Fruit fly (Drosophila melanogaster) whole organism, embryonic: Measurements from ENCODE around the gene dpr2.

ENCODE experiments used
- C15 ChIP-seq: fragments of 200-800 bp; sonication (Bioruptor generic); IDR thresholded peaks from 3 replicates; pipeline ENCODE4 v1.3.6; 2022; ENCODE audit warnings: missing biosample characterization, missing genetic modification characterization
- CG1024 ChIP-seq: fragments of 200-800 bp; sonication (Bioruptor generic); IDR thresholded peaks from 2 replicates; pipeline ENCODE4 v1.3.6; 2022; ENCODE audit warnings: missing biosample characterization, missing genetic modification characterization
- CG10274 ChIP-seq: fragments of 200-800 bp; sonication (Bioruptor generic); optimal IDR thresholded peaks from 3 replicates; lab custom pipeline; 2017; ENCODE audit warnings: missing biosample characterization, mild to moderate bottlenecking, missing genetic modification characterization
- CG10543 ChIP-seq: fragments of 200-800 bp; sonication (Bioruptor generic); optimal IDR thresholded peaks from 3 replicates; lab custom pipeline; 2017; ENCODE audit warnings: missing biosample characterization, mild to moderate bottlenecking, missing genetic modification characterization, moderate library complexity
- CG11504 ChIP-seq: fragments of 200-800 bp; sonication (Bioruptor generic); optimal IDR thresholded peaks from 3 replicates; lab custom pipeline; 2019; ENCODE audit warnings: missing biosample characterization, mild to moderate bottlenecking, missing genetic modification characterization, moderate library complexity
- CG1233 ChIP-seq: fragments of 200-800 bp; sonication (Bioruptor generic); optimal IDR thresholded peaks from 4 replicates; lab custom pipeline; 2018; ENCODE audit warnings: missing biosample characterization, mild to moderate bottlenecking, missing genetic modification characterization
- CG14667 ChIP-seq: fragments of 200-800 bp; sonication (Bioruptor generic); IDR thresholded peaks from 2 replicates; pipeline ENCODE4 v1.3.6; 2022; ENCODE audit warnings: missing biosample characterization, missing genetic modification characterization
- CG15073 ChIP-seq: fragments of 200-800 bp; sonication (Bioruptor generic); optimal IDR thresholded peaks from 2 replicates; lab custom pipeline; 2016; ENCODE audit warnings: missing biosample characterization, missing genetic modification characterization
- CG15696 ChIP-seq: fragments of 200-800 bp; sonication (Bioruptor generic); optimal IDR thresholded peaks from 2 replicates; lab custom pipeline; 2019; ENCODE audit warnings: missing biosample characterization, mild to moderate bottlenecking, missing genetic modification characterization, moderate library complexity
- CG16815 ChIP-seq: fragments of 200-800 bp; sonication (Bioruptor generic); optimal IDR thresholded peaks from 3 replicates; lab custom pipeline; 2017; ENCODE audit warnings: missing biosample characterization, mild to moderate bottlenecking, missing genetic modification characterization
- CG17328 ChIP-seq: fragments of 200-800 bp; sonication (Bioruptor generic); IDR thresholded peaks from 2 replicates; pipeline ENCODE4 v1.3.6; 2022; ENCODE audit warnings: missing biosample characterization, missing genetic modification characterization
- CG17802 ChIP-seq: fragments of 200-800 bp; sonication (Bioruptor generic); optimal IDR thresholded peaks from 2 replicates; lab custom pipeline; 2018; ENCODE audit warnings: missing biosample characterization, mild to moderate bottlenecking, missing genetic modification characterization, moderate library complexity
- CG2116 ChIP-seq: fragments of 200-800 bp; sonication (Bioruptor generic); optimal IDR thresholded peaks from 3 replicates; lab custom pipeline; 2018; ENCODE audit warnings: missing biosample characterization, mild to moderate bottlenecking, missing genetic modification characterization
- CG2120 ChIP-seq: fragments of 200-800 bp; sonication (Bioruptor generic); optimal IDR thresholded peaks from 3 replicates; lab custom pipeline; 2016; ENCODE audit warnings: missing biosample characterization, missing genetic modification characterization
- CG2875 ChIP-seq: fragments of 200-800 bp; sonication (Bioruptor generic); optimal IDR thresholded peaks from 2 replicates; lab custom pipeline; 2017; ENCODE audit warnings: missing biosample characterization, mild to moderate bottlenecking, missing genetic modification characterization, missing genetic modification reagents
- CG2889 ChIP-seq: fragments of 200-800 bp; sonication (Bioruptor generic); IDR thresholded peaks from 3 replicates; pipeline ENCODE4 v1.3.6; 2022; ENCODE audit warnings: missing biosample characterization, missing genetic modification characterization
- CG31365 ChIP-seq: fragments of 200-800 bp; sonication (Bioruptor generic); optimal IDR thresholded peaks from 2 replicates; lab custom pipeline; 2018; ENCODE audit warnings: missing biosample characterization, mild to moderate bottlenecking, missing genetic modification characterization
- CG3281 ChIP-seq: fragments of 200-800 bp; sonication (Bioruptor generic); optimal IDR thresholded peaks from 3 replicates; lab custom pipeline; 2017; ENCODE audit warnings: missing biosample characterization, mild to moderate bottlenecking, missing genetic modification characterization
- CG34376 ChIP-seq: fragments of 200-800 bp; sonication (Bioruptor generic); optimal IDR thresholded peaks from 2 replicates; lab custom pipeline; 2018; ENCODE audit warnings: missing biosample characterization, mild to moderate bottlenecking, missing genetic modification characterization
- CG5245 ChIP-seq: fragments of 200-800 bp; sonication (Bioruptor generic); optimal IDR thresholded peaks from 3 replicates; lab custom pipeline; 2016; ENCODE audit warnings: missing biosample characterization, missing genetic modification characterization
- CG7786 ChIP-seq: fragments of 200-800 bp; sonication (Bioruptor generic); optimal IDR thresholded peaks from 2 replicates; lab custom pipeline; 2016; ENCODE audit warnings: missing biosample characterization, missing genetic modification characterization
- D19B ChIP-seq: fragments of 200-800 bp; sonication (Bioruptor generic); optimal IDR thresholded peaks from 2 replicates; lab custom pipeline; 2017; ENCODE audit warnings: missing biosample characterization, mild to moderate bottlenecking, missing genetic modification characterization
- Elba2 ChIP-seq: fragments of 200-800 bp; sonication (Bioruptor generic); optimal IDR thresholded peaks from 3 replicates; lab custom pipeline; 2016; ENCODE audit warnings: missing biosample characterization, missing genetic modification characterization
- Fer3 ChIP-seq: fragments of 200-800 bp; sonication (Bioruptor generic); optimal IDR thresholded peaks from 2 replicates; lab custom pipeline; 2018; ENCODE audit warnings: missing biosample characterization, mild to moderate bottlenecking, missing genetic modification characterization, moderate library complexity
- HLH54F ChIP-seq: fragments of 200-800 bp; sonication (Bioruptor generic); optimal IDR thresholded peaks from 3 replicates; lab custom pipeline; 2016; ENCODE audit warnings: missing biosample characterization, missing genetic modification characterization
- Hmr ChIP-seq: fragments of 200-800 bp; sonication (Bioruptor generic); optimal IDR thresholded peaks from 3 replicates; lab custom pipeline; 2017; ENCODE audit warnings: mild to moderate bottlenecking, missing biosample characterization, missing genetic modification reagents, missing genetic modification characterization
- Max ChIP-seq: fragments of 200-800 bp; sonication (Bioruptor generic); optimal IDR thresholded peaks from 2 replicates; lab custom pipeline; 2016; ENCODE audit warnings: missing biosample characterization, mild to moderate bottlenecking, missing genetic modification characterization
- Med ChIP-seq: fragments of 200-800 bp; sonication (Bioruptor generic); peaks from one replicate; lab custom pipeline; 2016; ENCODE audit warnings: missing biosample characterization, missing genetic modification characterization, mild to moderate bottlenecking, inconsistent platforms, moderate library complexity
- NC2α ChIP-seq: fragments of 200-800 bp; sonication (Bioruptor generic); optimal IDR thresholded peaks from 2 replicates; lab custom pipeline; 2016; ENCODE audit warnings: missing biosample characterization, missing genetic modification characterization
- Nf-YB ChIP-seq: fragments of 200-800 bp; sonication (Bioruptor generic); optimal IDR thresholded peaks from 3 replicates; lab custom pipeline; 2019; ENCODE audit warnings: missing biosample characterization, mild to moderate bottlenecking, missing genetic modification characterization, moderate library complexity
- Pdp1 ChIP-seq, 2 experiments: fragments of 200-800 bp; sonication (Bioruptor generic); optimal IDR thresholded peaks; 3 replicates each; lab custom pipeline; 2016; ENCODE audit warnings: missing biosample characterization in 2 of 2, missing genetic modification characterization in 2 of 2, mild to moderate bottlenecking in 1 of 2, moderate library complexity in 1 of 2
- ab ChIP-seq: fragments of 200-800 bp; sonication (Bioruptor generic); optimal IDR thresholded peaks from 2 replicates; lab custom pipeline; 2016; ENCODE audit warnings: missing biosample characterization, missing genetic modification characterization
- bab2 ChIP-seq: fragments of 200-800 bp; sonication (Bioruptor generic); optimal IDR thresholded peaks from 2 replicates; lab custom pipeline; 2016; ENCODE audit warnings: missing biosample characterization, missing genetic modification characterization
- bsh ChIP-seq, 2 experiments: fragments of 200-800 bp; sonication (Bioruptor generic); optimal IDR thresholded peaks; 2 replicates each; lab custom pipeline; 2017 to 2018; ENCODE audit warnings: mild to moderate bottlenecking in 2 of 2, missing biosample characterization in 2 of 2, missing genetic modification characterization in 2 of 2, moderate library complexity in 1 of 2
- crol ChIP-seq: fragments of 200-800 bp; sonication (Bioruptor generic); IDR thresholded peaks from 2 replicates; pipeline ENCODE4 v1.3.6; 2022; ENCODE audit warnings: missing biosample characterization, missing genetic modification characterization
- fru ChIP-seq: fragments of >200 bp; optimal IDR thresholded peaks from 2 replicates; lab custom pipeline; 2017
- ftz-f1 ChIP-seq: fragments of 200-800 bp; sonication (Bioruptor generic); optimal IDR thresholded peaks from 2 replicates; lab custom pipeline; 2016; ENCODE audit warnings: missing biosample characterization, missing genetic modification characterization
- h ChIP-seq: fragments of >200 bp; optimal IDR thresholded peaks from 2 replicates; lab custom pipeline; 2017
- kah ChIP-seq: fragments of 200-800 bp; sonication (Bioruptor generic); optimal IDR thresholded peaks from 2 replicates; lab custom pipeline; 2018; ENCODE audit warnings: missing biosample characterization, mild to moderate bottlenecking, missing genetic modification characterization
- lbe ChIP-seq: fragments of 200-800 bp; sonication (Bioruptor generic); optimal IDR thresholded peaks from 2 replicates; lab custom pipeline; 2016; ENCODE audit warnings: missing biosample characterization, mild to moderate bottlenecking, missing genetic modification characterization
- mirr ChIP-seq: fragments of 200-800 bp; sonication (Bioruptor generic); optimal IDR thresholded peaks from 3 replicates; lab custom pipeline; 2018; ENCODE audit warnings: missing biosample characterization, mild to moderate bottlenecking, missing genetic modification characterization
- pfk ChIP-seq: fragments of 200-800 bp; sonication (Bioruptor generic); optimal IDR thresholded peaks from 2 replicates; lab custom pipeline; 2018; ENCODE audit warnings: missing biosample characterization, mild to moderate bottlenecking, missing genetic modification characterization, moderate library complexity
- seq ChIP-seq: fragments of 200-800 bp; sonication (Bioruptor generic); IDR thresholded peaks from 2 replicates; pipeline ENCODE4 v1.3.6; 2022; ENCODE audit warnings: missing biosample characterization, missing genetic modification characterization
- sug ChIP-seq: fragments of 200-800 bp; optimal IDR thresholded peaks from 2 replicates; lab custom pipeline; 2019; ENCODE audit warnings: missing biosample characterization, mild to moderate bottlenecking, missing genetic modification characterization, moderate library complexity
- vvl ChIP-seq: fragments of 200-800 bp; sonication (Bioruptor generic); IDR thresholded peaks from 2 replicates; pipeline ENCODE4 v1.3.6; 2022; ENCODE audit warnings: missing biosample characterization, missing genetic modification characterization

The dpr2 gene

dm6 chr2L:10972224-10972623 is 8.3 kb upstream of the dpr2 start, which contains the start of gene CG16743:
TSS of gene CG16743 (plus strand) at chr2L:10972280.
- peak; percentile 34 for TF ChIP-seq CG10543 (GFP tag; lab: Kevin White, UChicago)
- TF ChIP-seq crol (GFP tag; lab: Robert Waterston, UW), result no peak
- TF ChIP-seq CG1233, result no peak
- TF ChIP-seq CG11504 (tag; lab: Kevin White, UChicago), result no peak
- TF ChIP-seq Elba2 (GFP tag; lab: Kevin White, UChicago), result no peak
- peak; percentile 46 for TF ChIP-seq CG2120 (GFP tag; lab: Kevin White, UChicago)
- TF ChIP-seq CG16815 (GFP tag; lab: Kevin White, UChicago), result no peak
- no peak for TF ChIP-seq kah (GFP tag; lab: Kevin White, UChicago)
- TF ChIP-seq bsh (GFP tag; optimal IDR thresholded peaks at IDR 0.05; lab: Kevin White, UChicago), result no peak
- no peak for TF ChIP-seq CG31365
- TF ChIP-seq D19B (GFP tag; lab: Kevin White, UChicago), result peak; percentile 11
- no peak for TF ChIP-seq HLH54F (GFP tag; lab: Kevin White, UChicago)
- no peak for TF ChIP-seq CG2889 (GFP tag; lab: Robert Waterston, UW)
- TF ChIP-seq CG7786 (GFP tag; lab: Kevin White, UChicago), result no peak
- peak; percentile 62 for TF ChIP-seq Med (GFP tag; lab: Kevin White, UChicago)
- no peak for TF ChIP-seq C15 (GFP tag; lab: Robert Waterston, UW)
- TF ChIP-seq ab (GFP tag; lab: Kevin White, UChicago), result no peak
- TF ChIP-seq fru, result no peak
- no peak for TF ChIP-seq CG15073 (GFP tag; lab: Kevin White, UChicago)
- no peak for TF ChIP-seq pfk (GFP tag; lab: Kevin White, UChicago)
- peak; percentile 72 for TF ChIP-seq CG10274 (GFP tag; lab: Kevin White, UChicago)
- TF ChIP-seq CG2116 (GFP tag; lab: Kevin White, UChicago), result no peak
- no peak for TF ChIP-seq CG17328 (GFP tag; lab: Robert Waterston, UW)
- no peak for TF ChIP-seq seq
- TF ChIP-seq CG15696 (tag; lab: Kevin White, UChicago), result no peak
- no peak for TF ChIP-seq ftz-f1
- no peak for TF ChIP-seq CG2875 (GFP tag; lab: Kevin White, UChicago)
- TF ChIP-seq CG17802, result no peak
- TF ChIP-seq CG14667 (GFP tag; lab: Robert Waterston, UW), result no peak
- TF ChIP-seq CG34376 (GFP tag; lab: Kevin White, UChicago), result peak; percentile 83
- TF ChIP-seq Nf-YB, result no peak
- peak in 1 of 2 experiments; percentile 76 for TF ChIP-seq Pdp1 (GFP tag; optimal IDR thresholded peaks at IDR 0.05; lab: Kevin White, UChicago)
- TF ChIP-seq CG1024 (GFP tag; lab: Robert Waterston, UW), result no peak
- no peak for TF ChIP-seq vvl (GFP tag; lab: Robert Waterston, UW)
- peak; percentile 50 for TF ChIP-seq lbe (GFP tag; lab: Kevin White, UChicago)
- TF ChIP-seq CG5245 (GFP tag; lab: Kevin White, UChicago), result no peak
- no peak for TF ChIP-seq NC2α (GFP tag; lab: Kevin White, UChicago)
- no peak for TF ChIP-seq Fer3 (tag; lab: Kevin White, UChicago)
- no peak for TF ChIP-seq CG3281 (GFP tag; lab: Kevin White, UChicago)
- TF ChIP-seq bab2 (GFP tag; lab: Kevin White, UChicago), result no peak
- peak; percentile 16 for TF ChIP-seq sug (tag; lab: Kevin White, UChicago)
- no peak for TF ChIP-seq h
- TF ChIP-seq mirr, result peak; percentile 17
- TF ChIP-seq Max, result no peak
- TF ChIP-seq Hmr (GFP tag; lab: Kevin White, UChicago), result no peak
